Worm (Caenorhabditis elegans): ENCODE results near the gene enu-3.2.

DNA sequence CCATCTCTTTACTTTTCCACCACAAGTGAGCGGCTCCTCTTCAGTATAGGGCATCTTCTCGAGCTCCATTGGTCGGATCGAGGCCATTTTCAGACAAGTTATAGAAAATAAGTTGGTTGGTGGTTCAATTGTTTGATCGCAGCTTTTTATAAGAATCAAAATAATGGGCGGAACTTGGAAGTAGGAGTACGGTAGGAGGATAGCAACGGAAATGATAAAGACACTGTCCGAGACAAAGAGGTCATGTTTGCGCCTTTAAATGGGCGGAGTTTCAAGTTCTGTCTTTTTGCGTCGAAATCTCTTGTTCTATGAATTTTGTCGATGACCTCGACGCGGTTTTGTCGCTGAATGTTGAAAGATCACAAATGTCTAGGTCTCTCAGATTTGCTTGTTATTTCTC is 37.1 kb upstream of the enu-3.2 start, which contains the start of gene F26A1.8:
- no peak for TF ChIP-seq fkh-10 (GFP tag; optimal IDR thresholded peaks at IDR 0.05)
- no peak for TF ChIP-seq pha-4 (tag; optimal IDR thresholded peaks at IDR 0.05)
- TF ChIP-seq nhr-76 (tag; optimal IDR thresholded peaks at IDR 0.05), result no peak
- TF ChIP-seq skn-1 (tag; optimal IDR thresholded peaks at IDR 0.05), result no peak
- no peak for TF ChIP-seq nhr-11 (tag; optimal IDR thresholded peaks at IDR 0.05)
- TF ChIP-seq unc-39 (tag; optimal IDR thresholded peaks at IDR 0.05), result no peak
- no peak for TF ChIP-seq egl-27 (tag; optimal IDR thresholded peaks at IDR 0.05)
- no peak for TF ChIP-seq ceh-16 (tag; optimal IDR thresholded peaks at IDR 0.05)
- no peak for TF ChIP-seq nhr-43 (tag; optimal IDR thresholded peaks at IDR 0.05; ENCODE audit: poor library complexity, severe bottlenecking)
- no peak for TF ChIP-seq nhr-12 (tag; optimal IDR thresholded peaks at IDR 0.05)

All from whole organism, L3 larva.